Worm (Caenorhabditis elegans): ENCODE data around the gene K02E10.7.
A peak's percentile ranks its signal among the peaks of the same experiment; 100 is the strongest.

Gene K02E10.7

ce11 chrX:2549322-2549721, 41.0 kb upstream of the K02E10.7 start (continued):
- peak; percentile 83 for TF ChIP-seq T23F11.4 (GFP tag; optimal IDR thresholded peaks at IDR 0.05)
- TF ChIP-seq sox-2 (GFP tag; IDR thresholded peaks at IDR 0.05), result peak; percentile 68
- TF ChIP-seq rnt-1 (tag; optimal IDR thresholded peaks at IDR 0.05), result peak; percentile 84
- TF ChIP-seq ceh-6 (GFP tag; optimal IDR thresholded peaks at IDR 0.05), result peak; percentile 88
- peak; percentile 87 for TF ChIP-seq hlh-6 (tag; optimal IDR thresholded peaks at IDR 0.05)
- peak; percentile 76 for TF ChIP-seq hlh-15 (tag; optimal IDR thresholded peaks at IDR 0.05)
- peak; percentile 83 for TF ChIP-seq lin-11 (tag; optimal IDR thresholded peaks at IDR 0.05)
- TF ChIP-seq pha-2 (tag; optimal IDR thresholded peaks at IDR 0.05), result peak; percentile 88
- peak; percentile 50 for TF ChIP-seq tbx-7 (tag; optimal IDR thresholded peaks at IDR 0.05)
- TF ChIP-seq nhr-11 (tag; optimal IDR thresholded peaks at IDR 0.05), result no peak
- peak; percentile 71 for TF ChIP-seq K09A11.1 (tag; optimal IDR thresholded peaks at IDR 0.05; ENCODE audit: insufficient read depth)
- peak; percentile 47 for TF ChIP-seq npax-4 (tag; optimal IDR thresholded peaks at IDR 0.05)
- TF ChIP-seq madf-2 (tag; optimal IDR thresholded peaks at IDR 0.05), result peak; percentile 85
- TF ChIP-seq pax-1 (tag; optimal IDR thresholded peaks at IDR 0.05), result no peak
- peak; percentile 57 for TF ChIP-seq pqm-1 (tag; optimal IDR thresholded peaks at IDR 0.05)
- no peak for TF ChIP-seq ceh-22 (tag; optimal IDR thresholded peaks at IDR 0.05)
- TF ChIP-seq hlh-8 (tag; optimal IDR thresholded peaks at IDR 0.05), result peak; percentile 32
- TF ChIP-seq syd-9 (tag; optimal IDR thresholded peaks at IDR 0.05), result peak; percentile 81
- no peak for TF ChIP-seq lim-6 (tag; optimal IDR thresholded peaks at IDR 0.05)

- TF ChIP-seq hlh-6 (tag; optimal IDR thresholded peaks at IDR 0.05) (no peak), eyg-1 (tag; optimal IDR thresholded peaks at IDR 0.05) (no peak), ceh-2 (tag; optimal IDR thresholded peaks at IDR 0.05) (no peak), sdc-2 (tag; optimal IDR thresholded peaks at IDR 0.05) (no peak), elt-2 (tag; optimal IDR thresholded peaks at IDR 0.05) (no peak), K09A11.1 (tag; optimal IDR thresholded peaks at IDR 0.05; ENCODE audit: insufficient read depth) (no peak), hlh-8 (tag; optimal IDR thresholded peaks at IDR 0.05) (no peak), unc-3 (GFP tag; conservative IDR thresholded peaks at IDR 0.05) (no peak), unc-3 (tag; optimal IDR thresholded peaks at IDR 0.05) (no peak), zip-5 (tag; optimal IDR thresholded peaks at IDR 0.05) (no peak), syd-9 (tag; optimal IDR thresholded peaks at IDR 0.05) (no peak), nfya-1 (tag; optimal IDR thresholded peaks at IDR 0.05) (no peak), sox-2 (GFP tag; IDR thresholded peaks at IDR 0.05) (no peak), unc-86 (tag; optimal IDR thresholded peaks at IDR 0.05) (no peak), madf-2 (tag; optimal IDR thresholded peaks at IDR 0.05) (no peak)
Measured at ce11 chrX:2548884-2549283, 40.5 kb upstream of the K02E10.7 start, which contains the start of gene smvt-1. smvt-1 (minus strand) TSS chrX:2548984.

- no peak for TF ChIP-seq ceh-19 (GFP tag; optimal IDR thresholded peaks at IDR 0.05)
- no peak for TF ChIP-seq unc-55 (GFP tag; optimal IDR thresholded peaks at IDR 0.05)
- no peak for TF ChIP-seq lin-11 (tag; optimal IDR thresholded peaks at IDR 0.05)
- TF ChIP-seq pros-1 (tag; optimal IDR thresholded peaks at IDR 0.05), result no peak
- TF ChIP-seq hlh-8 (tag; optimal IDR thresholded peaks at IDR 0.05), result no peak
- no peak for TF ChIP-seq T23F11.4 (GFP tag; optimal IDR thresholded peaks at IDR 0.05)
Measured at ce11 chrX:2544645-2545044, 36.3 kb upstream of the K02E10.7 start.

DNA sequence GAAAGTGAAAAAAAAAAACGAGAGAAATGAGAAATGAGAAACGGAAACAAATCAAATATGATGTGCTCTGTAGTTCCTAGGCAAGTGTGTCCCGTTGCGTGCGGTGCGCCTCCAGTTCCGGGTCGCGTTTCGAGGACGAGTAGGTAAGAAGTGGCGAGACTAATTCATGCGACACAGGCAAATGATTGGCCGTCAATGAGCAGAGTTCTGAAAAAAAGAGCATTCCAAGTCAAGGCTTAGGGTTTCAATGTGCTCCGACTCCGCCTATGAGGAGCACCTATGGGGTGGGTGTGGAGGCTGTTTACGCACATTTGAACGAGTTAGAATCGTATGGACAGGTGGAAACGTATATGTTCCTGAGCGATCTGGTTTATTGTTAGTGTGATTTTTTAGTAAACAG, 35.0 kb upstream of the K02E10.7 start:
- TF ChIP-seq ceh-45 (GFP tag; IDR thresholded peaks at IDR 0.05), result no peak
- no peak for TF ChIP-seq ztf-16 (tag; optimal IDR thresholded peaks at IDR 0.05)
- no peak for TF ChIP-seq ets-4 (tag; optimal IDR thresholded peaks at IDR 0.05)
- TF ChIP-seq mec-3 (tag; optimal IDR thresholded peaks at IDR 0.05; ENCODE audit: borderline replicate concordance), result no peak
- no peak for TF ChIP-seq nhr-232 (tag; optimal IDR thresholded peaks at IDR 0.05)
- TF ChIP-seq ceh-9 (tag; optimal IDR thresholded peaks at IDR 0.05), result no peak
- no peak for TF ChIP-seq pqm-1 (tag; optimal IDR thresholded peaks at IDR 0.05)
- TF ChIP-seq npax-4 (tag; optimal IDR thresholded peaks at IDR 0.05), result no peak
- no peak for TF ChIP-seq eyg-1 (tag; optimal IDR thresholded peaks at IDR 0.05)
- TF ChIP-seq odd-2 (tag; optimal IDR thresholded peaks at IDR 0.05), result no peak

All from whole organism, late embryonic.